Fruit fly (Drosophila melanogaster) whole organism, embryonic: Measurements from ENCODE around the gene Cht6.

Experiments used
- Antp ChIP-seq: fragments of 200-800 bp; sonication (Bioruptor generic); optimal IDR thresholded peaks from 3 replicates; lab custom pipeline; 2016; ENCODE audit warnings: missing biosample characterization, missing genetic modification characterization
- Atf6 ChIP-seq: fragments of 200-800 bp; sonication (Bioruptor generic); IDR thresholded peaks from 2 replicates; pipeline ENCODE4 v1.3.6; 2022; ENCODE audit warnings: missing biosample characterization, missing genetic modification characterization
- B-H1 ChIP-seq: fragments of 200-800 bp; sonication (Bioruptor generic); IDR thresholded peaks from 3 replicates; pipeline ENCODE4 v1.3.6; 2022; ENCODE audit warnings: missing biosample characterization, missing genetic modification characterization
- Bdp1 ChIP-seq: fragments of 200-800 bp; sonication (Bioruptor generic); optimal IDR thresholded peaks from 3 replicates; lab custom pipeline; 2016; ENCODE audit warnings: missing biosample characterization, missing genetic modification characterization
- C15 ChIP-seq: fragments of 200-800 bp; sonication (Bioruptor generic); IDR thresholded peaks from 3 replicates; pipeline ENCODE4 v1.3.6; 2022; ENCODE audit warnings: missing biosample characterization, missing genetic modification characterization
- CG11504 ChIP-seq: fragments of 200-800 bp; sonication (Bioruptor generic); optimal IDR thresholded peaks from 3 replicates; lab custom pipeline; 2019; ENCODE audit warnings: missing biosample characterization, mild to moderate bottlenecking, missing genetic modification characterization, moderate library complexity
- CG11695 ChIP-seq: fragments of 200-800 bp; sonication (Bioruptor generic); IDR thresholded peaks from 3 replicates; pipeline ENCODE4 v1.3.6; 2022; ENCODE audit warnings: missing biosample characterization, missing genetic modification characterization
- CG12104 ChIP-seq: fragments of 200-800 bp; sonication (Bioruptor generic); optimal IDR thresholded peaks from 3 replicates; lab custom pipeline; 2016; ENCODE audit warnings: missing biosample characterization, missing genetic modification characterization
- CG12236 ChIP-seq: fragments of 200-800 bp; sonication (Bioruptor generic); optimal IDR thresholded peaks from 2 replicates; lab custom pipeline; 2016; ENCODE audit warnings: missing biosample characterization, missing genetic modification characterization
- CG12769 ChIP-seq: fragments of 200-800 bp; sonication (Bioruptor generic); optimal IDR thresholded peaks from 2 replicates; lab custom pipeline; 2019; ENCODE audit warnings: missing biosample characterization, mild to moderate bottlenecking, missing genetic modification characterization, moderate library complexity
- CG17361 ChIP-seq: fragments of 200-800 bp; sonication (Bioruptor generic); IDR thresholded peaks from 3 replicates; pipeline ENCODE4 v1.3.6; 2022; ENCODE audit warnings: missing biosample characterization, missing genetic modification characterization
- CG17385 ChIP-seq: fragments of 200-800 bp; sonication (Bioruptor generic); optimal IDR thresholded peaks from 3 replicates; lab custom pipeline; 2018; ENCODE audit warnings: missing biosample characterization, mild to moderate bottlenecking, missing genetic modification characterization
- CG2202 ChIP-seq: fragments of 200-800 bp; sonication (Bioruptor generic); optimal IDR thresholded peaks from 2 replicates; lab custom pipeline; 2018; ENCODE audit warnings: missing biosample characterization, mild to moderate bottlenecking, missing genetic modification characterization
- CG2712 ChIP-seq: fragments of 200-800 bp; optimal IDR thresholded peaks from 3 replicates; lab custom pipeline; 2019; ENCODE audit warnings: missing biosample characterization, mild to moderate bottlenecking, missing genetic modification characterization, moderate library complexity
- CG3065 ChIP-seq: fragments of 200-800 bp; sonication (Bioruptor generic); optimal IDR thresholded peaks from 2 replicates; lab custom pipeline; 2016; ENCODE audit warnings: missing biosample characterization, missing genetic modification characterization
- CG3407 ChIP-seq: fragments of 200-800 bp; sonication (Bioruptor generic); optimal IDR thresholded peaks from 2 replicates; lab custom pipeline; 2018; ENCODE audit warnings: missing biosample characterization, mild to moderate bottlenecking, missing genetic modification characterization
- CG7786 ChIP-seq: fragments of 200-800 bp; sonication (Bioruptor generic); optimal IDR thresholded peaks from 2 replicates; lab custom pipeline; 2016; ENCODE audit warnings: missing biosample characterization, missing genetic modification characterization
- CG7839 ChIP-seq: fragments of 200-800 bp; sonication (Bioruptor generic); optimal IDR thresholded peaks from 3 replicates; lab custom pipeline; 2018; ENCODE audit warnings: missing biosample characterization, mild to moderate bottlenecking, missing genetic modification characterization, moderate library complexity
- CG7963 ChIP-seq: fragments of 200-800 bp; sonication (Bioruptor generic); IDR thresholded peaks from 3 replicates; pipeline ENCODE4 v1.3.6; 2022; ENCODE audit warnings: missing biosample characterization, missing genetic modification characterization; ENCODE audit not compliant: partially characterized antibody
- CG7987 ChIP-seq: fragments of 200-800 bp; sonication (Bioruptor generic); optimal IDR thresholded peaks from 2 replicates; lab custom pipeline; 2018; ENCODE audit warnings: missing biosample characterization, mild to moderate bottlenecking, missing genetic modification characterization, moderate library complexity
- CG8281 ChIP-seq: fragments of 200-800 bp; sonication (Bioruptor generic); optimal IDR thresholded peaks from 2 replicates; lab custom pipeline; 2018; ENCODE audit warnings: missing biosample characterization, mild to moderate bottlenecking, missing genetic modification characterization, moderate library complexity
- CG8765 ChIP-seq: fragments of 200-800 bp; sonication (Bioruptor generic); IDR thresholded peaks from 2 replicates; pipeline ENCODE4 v1.3.6; 2022; ENCODE audit warnings: missing biosample characterization, missing genetic modification characterization
- CG8924 ChIP-seq: fragments of 200-800 bp; optimal IDR thresholded peaks from 3 replicates; lab custom pipeline; 2019; ENCODE audit warnings: missing biosample characterization, mild to moderate bottlenecking, missing genetic modification characterization, moderate library complexity
- Dll ChIP-seq: fragments of 200-800 bp; sonication (Bioruptor generic); IDR thresholded peaks from 4 replicates; pipeline ENCODE4 v1.3.6; 2022; ENCODE audit warnings: missing biosample characterization, missing genetic modification characterization; ENCODE audit not compliant: partially characterized antibody
- Fer3 ChIP-seq: fragments of 200-800 bp; sonication (Bioruptor generic); optimal IDR thresholded peaks from 2 replicates; lab custom pipeline; 2018; ENCODE audit warnings: missing biosample characterization, mild to moderate bottlenecking, missing genetic modification characterization, moderate library complexity
- Hand ChIP-seq: fragments of 200-800 bp; sonication (Bioruptor generic); optimal IDR thresholded peaks from 2 replicates; lab custom pipeline; 2017; ENCODE audit warnings: mild to moderate bottlenecking, missing biosample characterization, missing genetic modification reagents, missing genetic modification characterization
- Jarid2 ChIP-seq: fragments of 200-800 bp; sonication (Bioruptor generic); optimal IDR thresholded peaks from 3 replicates; lab custom pipeline; 2017; ENCODE audit warnings: mild to moderate bottlenecking, missing biosample characterization, missing genetic modification reagents, missing genetic modification characterization
- MTF-1 ChIP-seq: fragments of 200-800 bp; sonication (Bioruptor generic); optimal IDR thresholded peaks from 2 replicates; lab custom pipeline; 2018; ENCODE audit warnings: missing biosample characterization, mild to moderate bottlenecking, missing genetic modification characterization, borderline replicate concordance
- NFAT ChIP-seq: fragments of 200-800 bp; sonication (Bioruptor generic); IDR thresholded peaks from 2 replicates; pipeline ENCODE4 v1.3.6; 2022; ENCODE audit warnings: missing biosample characterization, missing genetic modification characterization
- NK7.1 ChIP-seq: fragments of 200-800 bp; sonication (Bioruptor generic); optimal IDR thresholded peaks from 3 replicates; lab custom pipeline; 2016; ENCODE audit warnings: missing biosample characterization, missing genetic modification characterization
- Poxn ChIP-seq: fragments of 200-800 bp; sonication (Bioruptor generic); IDR thresholded peaks from 2 replicates; pipeline ENCODE4 v1.3.6; 2022; ENCODE audit warnings: missing biosample characterization, missing genetic modification characterization
- Ravus ChIP-seq: fragments of 200-800 bp; sonication (Bioruptor generic); IDR thresholded peaks from 2 replicates; pipeline ENCODE4 v1.3.6; 2022; ENCODE audit warnings: missing biosample characterization, missing genetic modification characterization
- Sox102F ChIP-seq: fragments of 200-800 bp; sonication (Bioruptor generic); optimal IDR thresholded peaks from 2 replicates; lab custom pipeline; 2018; ENCODE audit warnings: missing biosample characterization, mild to moderate bottlenecking, missing genetic modification characterization, moderate library complexity
- az2 ChIP-seq: fragments of 200-800 bp; sonication (Bioruptor generic); optimal IDR thresholded peaks from 3 replicates; lab custom pipeline; 2016; ENCODE audit warnings: missing biosample characterization, missing genetic modification characterization
- bowl ChIP-seq: fragments of 200-800 bp; sonication (Bioruptor generic); IDR thresholded peaks from 2 replicates; pipeline ENCODE4 v1.3.6; 2022; ENCODE audit warnings: missing biosample characterization, missing genetic modification characterization
- cg ChIP-seq: fragments of 200-800 bp; sonication (Bioruptor generic); optimal IDR thresholded peaks from 3 replicates; lab custom pipeline; 2019; ENCODE audit warnings: missing biosample characterization, mild to moderate bottlenecking, missing genetic modification characterization, moderate library complexity
- chif ChIP-seq, 2 experiments: fragments of 200-800 bp; sonication (Bioruptor generic); optimal IDR thresholded peaks; 3 replicates each; lab custom pipeline; 2016; ENCODE audit warnings: missing biosample characterization in 2 of 2, missing genetic modification characterization in 2 of 2
- croc ChIP-seq: fragments of 200-800 bp; sonication (Bioruptor generic); conservative IDR thresholded peaks from 3 replicates; pipeline ENCODE4 v1.3.6; 2022; ENCODE audit warnings: missing biosample characterization, missing genetic modification characterization
- da ChIP-seq: fragments of 200-800 bp; sonication (Bioruptor generic); optimal IDR thresholded peaks from 2 replicates; lab custom pipeline; 2016; ENCODE audit warnings: missing biosample characterization, missing genetic modification characterization
- ems ChIP-seq: fragments of 200-800 bp; sonication (Bioruptor generic); optimal IDR thresholded peaks from 3 replicates; lab custom pipeline; 2016; ENCODE audit warnings: missing biosample characterization, missing genetic modification characterization
- gce ChIP-seq: fragments of 200-800 bp; sonication (Bioruptor generic); IDR thresholded peaks from 3 replicates; pipeline ENCODE4 v1.3.6; 2022; ENCODE audit warnings: missing biosample characterization, missing genetic modification characterization
- gem ChIP-seq: fragments of 200-800 bp; sonication (Bioruptor generic); optimal IDR thresholded peaks from 2 replicates; lab custom pipeline; 2019; ENCODE audit warnings: missing biosample characterization, mild to moderate bottlenecking, missing genetic modification characterization, moderate library complexity
- hkb ChIP-seq, 2 experiments: fragments of 200-800 bp in 1 of 2; fragments of >200 bp in 1 of 2; sonication (Bioruptor generic) in 1 of 2; IDR thresholded peaks in 1 of 2; optimal IDR thresholded peaks in 1 of 2; 2 replicates each; pipeline versions ENCODE4 v1.3.6 to Lab custom; 2017 to 2022; ENCODE audit warnings: missing biosample characterization in 1 of 2, missing genetic modification characterization in 1 of 2
- kah ChIP-seq: fragments of 200-800 bp; sonication (Bioruptor generic); optimal IDR thresholded peaks from 2 replicates; lab custom pipeline; 2018; ENCODE audit warnings: missing biosample characterization, mild to moderate bottlenecking, missing genetic modification characterization
- pita ChIP-seq: fragments of 200-800 bp; sonication (Bioruptor generic); optimal IDR thresholded peaks from 2 replicates; lab custom pipeline; 2017; ENCODE audit warnings: missing biosample characterization, mild to moderate bottlenecking, missing genetic modification characterization
- repo ChIP-seq: fragments of 200-800 bp; sonication (Bioruptor generic); optimal IDR thresholded peaks from 2 replicates; lab custom pipeline; 2016; ENCODE audit warnings: missing biosample characterization, missing genetic modification characterization
- sob ChIP-seq: fragments of 200-800 bp; sonication (Bioruptor generic); IDR thresholded peaks from 2 replicates; pipeline ENCODE4 v1.3.6; 2022; ENCODE audit warnings: missing biosample characterization, missing genetic modification characterization
- stwl ChIP-seq: fragments of 200-800 bp; sonication (Bioruptor generic); optimal IDR thresholded peaks from 3 replicates; lab custom pipeline; 2018; ENCODE audit warnings: missing biosample characterization, mild to moderate bottlenecking, missing genetic modification characterization, moderate library complexity
- sug ChIP-seq: fragments of 200-800 bp; optimal IDR thresholded peaks from 2 replicates; lab custom pipeline; 2019; ENCODE audit warnings: missing biosample characterization, mild to moderate bottlenecking, missing genetic modification characterization, moderate library complexity
- tap ChIP-seq: fragments of 200-800 bp; optimal IDR thresholded peaks from 3 replicates; lab custom pipeline; 2019; ENCODE audit warnings: missing biosample characterization, mild to moderate bottlenecking, missing genetic modification characterization, moderate library complexity

Gene Cht6

DNA sequence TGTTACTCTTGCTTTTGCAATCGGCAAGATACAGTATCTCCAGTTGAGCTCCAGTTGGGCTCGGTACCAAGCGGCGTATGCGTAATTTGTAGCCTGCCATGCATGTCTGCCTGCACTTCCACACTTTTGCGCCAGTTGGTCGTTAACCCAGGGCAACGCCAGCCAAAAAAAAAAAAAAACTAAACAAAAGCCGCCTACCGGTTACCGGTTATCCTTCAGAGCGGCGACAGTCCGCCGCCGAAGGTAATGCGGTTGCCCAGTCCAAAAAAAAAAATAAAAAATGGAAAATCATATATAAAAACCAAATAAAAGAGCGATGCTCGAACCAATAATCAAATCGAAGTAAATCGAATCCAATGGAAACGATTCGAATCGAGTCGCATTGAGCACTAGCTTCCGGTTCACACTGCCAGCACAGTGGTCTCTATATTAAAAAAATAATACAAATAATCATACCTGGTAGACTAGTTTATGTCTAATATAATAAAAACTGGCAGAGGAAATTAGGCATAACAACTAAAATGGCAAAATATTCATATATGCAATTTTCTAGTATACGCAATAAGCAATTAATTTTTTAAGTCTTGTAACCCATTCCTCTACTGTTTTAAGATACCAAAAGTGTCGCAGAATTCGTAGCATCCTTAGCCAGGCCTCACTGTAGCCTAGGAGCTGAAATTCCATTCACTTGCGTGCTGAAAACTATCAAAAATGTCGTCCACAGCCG, 29.1 kb upstream of the Cht6 start (continued):
- TF ChIP-seq CG7963 (GFP tag; lab: Robert Waterston, UW) (no peak), kah (GFP tag; lab: Kevin White, UChicago) (no peak), CG8765 (GFP tag; lab: Robert Waterston, UW) (no peak), pita (no peak), CG12236 (GFP tag; lab: Kevin White, UChicago) (no peak), CG8924 (tag; lab: Kevin White, UChicago) (no peak), Jarid2 (no peak), NK7.1 (GFP tag; lab: Kevin White, UChicago) (no peak), Ravus (no peak), CG7839 (tag; lab: Kevin White, UChicago) (peak; percentile 30), Atf6 (GFP tag; lab: Robert Waterston, UW) (peak; percentile 47; the same call in 1 of the 2 replicates), Fer3 (tag; lab: Kevin White, UChicago) (no peak), CG2202 (no peak), CG12769 (tag; lab: Kevin White, UChicago) (no peak), Hand (no peak), B-H1 (no peak), ems (GFP tag; lab: Kevin White, UChicago) (no peak), CG11695 (GFP tag; lab: Robert Waterston, UW) (peak; percentile 65; the same call in 1 of the 3 replicates), sob (no peak), cg (GFP tag; lab: Kevin White, UChicago) (no peak), bowl (GFP tag; lab: Robert Waterston, UW) (no peak), CG7786 (GFP tag; lab: Kevin White, UChicago) (no peak), Sox102F (GFP tag; lab: Kevin White, UChicago) (no peak), CG17361 (GFP tag; lab: Robert Waterston, UW) (no peak), Poxn (no peak), Dll (GFP tag; lab: Robert Waterston, UW) (no peak), tap (no peak), hkb (optimal IDR thresholded peaks at IDR 0.05; lab: Kevin White, UChicago) (no peak), hkb (GFP tag; IDR thresholded peaks at IDR 0.05; lab: Robert Waterston, UW) (no peak), az2 (GFP tag; lab: Kevin White, UChicago) (no peak), repo (GFP tag; lab: Kevin White, UChicago) (no peak), CG3407 (GFP tag; lab: Kevin White, UChicago) (no peak), da (GFP tag; lab: Kevin White, UChicago) (no peak), chif (GFP tag; optimal IDR thresholded peaks at IDR 0.05; lab: Kevin White, UChicago) (no peak), CG7987 (GFP tag; lab: Kevin White, UChicago) (no peak), CG3065 (GFP tag; lab: Kevin White, UChicago) (no peak), Antp (GFP tag; lab: Kevin White, UChicago) (no peak), CG12104 (GFP tag; lab: Kevin White, UChicago) (no peak), stwl (tag; lab: Kevin White, UChicago) (no peak), croc (no peak), C15 (GFP tag; lab: Robert Waterston, UW) (no peak), CG17385 (no peak), gce (GFP tag; lab: Robert Waterston, UW) (no peak), gem (tag; lab: Kevin White, UChicago) (peak; percentile 53), CG11504 (tag; lab: Kevin White, UChicago) (peak; percentile 33), CG2712 (tag; lab: Kevin White, UChicago) (no peak), CG8281 (tag; lab: Kevin White, UChicago) (no peak), NFAT (GFP tag; lab: Robert Waterston, UW) (no peak), sug (tag; lab: Kevin White, UChicago) (peak; percentile 17), MTF-1 (GFP tag; lab: Kevin White, UChicago) (no peak), Bdp1 (GFP tag; lab: Kevin White, UChicago) (no peak)
